Fruit fly (Drosophila melanogaster) whole organism, embryonic: Measurements from ENCODE around the gene mRpL12.

Source experiments
- Ada2b ChIP-seq: fragments of 200-800 bp; sonication (Bioruptor generic); IDR thresholded peaks from 2 replicates; pipeline ENCODE4 v1.3.6; 2022; ENCODE audit warnings: missing biosample characterization, missing genetic modification characterization
- Awh ChIP-seq: fragments of 200-800 bp; sonication (Bioruptor generic); IDR thresholded peaks from 2 replicates; pipeline ENCODE4, ENCODE4 v1.3.6; 2022; ENCODE audit warnings: missing biosample characterization, missing genetic modification characterization
- CG11085 ChIP-seq: fragments of 200-800 bp; sonication (Bioruptor generic); IDR thresholded peaks from 2 replicates; pipeline ENCODE4 v1.3.6; 2022; ENCODE audit warnings: missing biosample characterization, missing genetic modification characterization
- CG11560 ChIP-seq: fragments of 200-800 bp; sonication (Bioruptor generic); IDR thresholded peaks from 3 replicates; pipeline ENCODE4 v1.3.6; 2022; ENCODE audit warnings: missing biosample characterization, missing genetic modification characterization
- CG12071 ChIP-seq: fragments of 200-800 bp; sonication (Bioruptor generic); optimal IDR thresholded peaks from 3 replicates; lab custom pipeline; 2018; ENCODE audit warnings: missing biosample characterization, mild to moderate bottlenecking, missing genetic modification characterization
- CG12659 ChIP-seq: fragments of 200-800 bp; sonication (Bioruptor generic); optimal IDR thresholded peaks from 3 replicates; lab custom pipeline; 2017; ENCODE audit warnings: mild to moderate bottlenecking, missing biosample characterization, missing genetic modification reagents, missing genetic modification characterization
- CG12744 ChIP-seq: fragments of 200-800 bp; sonication (Bioruptor generic); optimal IDR thresholded peaks from 2 replicates; lab custom pipeline; 2016; ENCODE audit warnings: missing biosample characterization, missing genetic modification characterization
- CG12942 ChIP-seq: fragments of 200-800 bp; sonication (Bioruptor generic); optimal IDR thresholded peaks from 3 replicates; lab custom pipeline; 2016; ENCODE audit warnings: missing biosample characterization, missing genetic modification characterization
- CG13894 ChIP-seq: fragments of 200-800 bp; sonication (Bioruptor generic); optimal IDR thresholded peaks from 3 replicates; lab custom pipeline; 2018; ENCODE audit warnings: missing biosample characterization, mild to moderate bottlenecking, missing genetic modification characterization, moderate library complexity
- CG14667 ChIP-seq: fragments of 200-800 bp; sonication (Bioruptor generic); IDR thresholded peaks from 2 replicates; pipeline ENCODE4 v1.3.6; 2022; ENCODE audit warnings: missing biosample characterization, missing genetic modification characterization
- CG15601 ChIP-seq: fragments of 200-800 bp; sonication (Bioruptor generic); optimal IDR thresholded peaks from 3 replicates; lab custom pipeline; 2019; ENCODE audit warnings: missing biosample characterization, mild to moderate bottlenecking, missing genetic modification characterization, moderate library complexity
- CG16813 ChIP-seq: fragments of 200-800 bp; sonication (Bioruptor generic); IDR thresholded peaks from 3 replicates; pipeline ENCODE4 v1.3.6; 2022; ENCODE audit warnings: missing biosample characterization, missing genetic modification characterization; ENCODE audit not compliant: partially characterized antibody
- CG17186 ChIP-seq: fragments of 200-800 bp; sonication (Bioruptor generic); optimal IDR thresholded peaks from 3 replicates; lab custom pipeline; 2017; ENCODE audit warnings: missing biosample characterization, missing genetic modification reagents, missing genetic modification characterization
- CG17361 ChIP-seq: fragments of 200-800 bp; sonication (Bioruptor generic); IDR thresholded peaks from 3 replicates; pipeline ENCODE4 v1.3.6; 2022; ENCODE audit warnings: missing biosample characterization, missing genetic modification characterization
- CG17912 ChIP-seq: fragments of 200-800 bp; sonication (Bioruptor generic); optimal IDR thresholded peaks from 2 replicates; lab custom pipeline; 2018; ENCODE audit warnings: missing biosample characterization, mild to moderate bottlenecking, missing genetic modification characterization
- CG1832 ChIP-seq: fragments of 200-800 bp; sonication (Bioruptor generic); optimal IDR thresholded peaks from 2 replicates; lab custom pipeline; 2017; ENCODE audit warnings: missing biosample characterization, mild to moderate bottlenecking, missing genetic modification characterization, inconsistent platforms
- CG3281 ChIP-seq: fragments of 200-800 bp; sonication (Bioruptor generic); optimal IDR thresholded peaks from 3 replicates; lab custom pipeline; 2017; ENCODE audit warnings: missing biosample characterization, mild to moderate bottlenecking, missing genetic modification characterization
- CG34224 ChIP-seq: fragments of 200-800 bp; sonication (Bioruptor generic); IDR thresholded peaks from 3 replicates; pipeline ENCODE4 v1.3.6; 2022; ENCODE audit warnings: missing biosample characterization, missing genetic modification characterization; ENCODE audit not compliant: partially characterized antibody
- CG4282 ChIP-seq: fragments of 200-800 bp; sonication (Bioruptor generic); optimal IDR thresholded peaks from 2 replicates; lab custom pipeline; 2016; ENCODE audit warnings: missing biosample characterization, missing genetic modification characterization
- CG4820 ChIP-seq: fragments of 200-800 bp; sonication (Bioruptor generic); optimal IDR thresholded peaks from 3 replicates; lab custom pipeline; 2016; ENCODE audit warnings: missing biosample characterization, missing genetic modification characterization
- CG6813 ChIP-seq: fragments of 200-800 bp; sonication (Bioruptor generic); optimal IDR thresholded peaks from 2 replicates; lab custom pipeline; 2017; ENCODE audit warnings: missing biosample characterization, missing genetic modification characterization, mild to moderate bottlenecking, moderate library complexity, missing genetic modification reagents
- CG7357 ChIP-seq: fragments of 200-800 bp; sonication (Bioruptor generic); IDR thresholded peaks from 3 replicates; pipeline ENCODE4 v1.3.6; 2022; ENCODE audit warnings: missing biosample characterization, missing genetic modification characterization
- CG8765 ChIP-seq: fragments of 200-800 bp; sonication (Bioruptor generic); IDR thresholded peaks from 2 replicates; pipeline ENCODE4 v1.3.6; 2022; ENCODE audit warnings: missing biosample characterization, missing genetic modification characterization
- CG9727 ChIP-seq: fragments of 200-800 bp; sonication (Bioruptor generic); optimal IDR thresholded peaks from 3 replicates; lab custom pipeline; 2017; ENCODE audit warnings: missing biosample characterization, mild to moderate bottlenecking, missing genetic modification characterization
- Dfd ChIP-seq, 2 experiments: fragments of >200 bp; optimal IDR thresholded peaks; 2 replicates each; lab custom pipeline; 2017; ENCODE audit warnings: missing biosample characterization in 2 of 2, missing genetic modification characterization in 2 of 2
- H2.0 ChIP-seq: fragments of 200-800 bp; sonication (Bioruptor generic); IDR thresholded peaks from 2 replicates; pipeline ENCODE4 v1.3.6; 2022; ENCODE audit warnings: missing biosample characterization, missing genetic modification characterization
- HHEX ChIP-seq: fragments of 200-800 bp; sonication (Bioruptor generic); optimal IDR thresholded peaks from 3 replicates; lab custom pipeline; 2017; ENCODE audit warnings: missing biosample characterization, mild to moderate bottlenecking, missing genetic modification characterization, missing genetic modification reagents
- HLHmδ ChIP-seq: fragments of 200-800 bp; sonication (Bioruptor generic); optimal IDR thresholded peaks from 2 replicates; lab custom pipeline; 2018; ENCODE audit warnings: missing biosample characterization, mild to moderate bottlenecking, missing genetic modification characterization, moderate library complexity
- Hmr ChIP-seq: fragments of 200-800 bp; sonication (Bioruptor generic); optimal IDR thresholded peaks from 3 replicates; lab custom pipeline; 2017; ENCODE audit warnings: mild to moderate bottlenecking, missing biosample characterization, missing genetic modification reagents, missing genetic modification characterization
- Sox100B ChIP-seq: fragments of 200-800 bp; sonication (Bioruptor generic); optimal IDR thresholded peaks from 3 replicates; lab custom pipeline; 2018; ENCODE audit warnings: missing biosample characterization, mild to moderate bottlenecking, missing genetic modification characterization
- YL-1 ChIP-seq: fragments of 200-800 bp; sonication (Bioruptor generic); optimal IDR thresholded peaks from 3 replicates; lab custom pipeline; 2017; ENCODE audit warnings: missing biosample characterization, mild to moderate bottlenecking, missing genetic modification characterization
- abd-A ChIP-seq: fragments of 200-800 bp; sonication (Bioruptor generic); optimal IDR thresholded peaks from 3 replicates; lab custom pipeline; 2019; ENCODE audit warnings: missing biosample characterization, mild to moderate bottlenecking, missing genetic modification characterization, moderate library complexity
- ase ChIP-seq: fragments of 200-800 bp; sonication (Bioruptor generic); IDR thresholded peaks from 3 replicates; pipeline ENCODE4 v1.3.6; 2022; ENCODE audit warnings: missing biosample characterization, missing genetic modification characterization
- ash1 ChIP-seq: fragments of 200-800 bp; sonication (Bioruptor generic); optimal IDR thresholded peaks from 2 replicates; lab custom pipeline; 2018; ENCODE audit warnings: missing biosample characterization, mild to moderate bottlenecking, missing genetic modification characterization
- crol ChIP-seq: fragments of 200-800 bp; sonication (Bioruptor generic); IDR thresholded peaks from 2 replicates; pipeline ENCODE4 v1.3.6; 2022; ENCODE audit warnings: missing biosample characterization, missing genetic modification characterization
- dmrt11E ChIP-seq: fragments of 200-800 bp; sonication (Bioruptor generic); optimal IDR thresholded peaks from 3 replicates; lab custom pipeline; 2018; ENCODE audit warnings: missing biosample characterization, mild to moderate bottlenecking, missing genetic modification characterization, moderate library complexity
- dmrt99B ChIP-seq: fragments of 200-800 bp; sonication (Bioruptor generic); optimal IDR thresholded peaks from 2 replicates; lab custom pipeline; 2018; ENCODE audit warnings: missing biosample characterization, mild to moderate bottlenecking, missing genetic modification characterization, moderate library complexity
- fd96Cb ChIP-seq: fragments of 200-800 bp; sonication (Bioruptor generic); optimal IDR thresholded peaks from 2 replicates; lab custom pipeline; 2018; ENCODE audit warnings: missing biosample characterization, mild to moderate bottlenecking, missing genetic modification characterization, moderate library complexity
- h ChIP-seq: fragments of >200 bp; optimal IDR thresholded peaks from 2 replicates; lab custom pipeline; 2017
- lov ChIP-seq, 2 experiments: fragments of 200-800 bp in 1 of 2; fragments of >200 bp in 1 of 2; sonication (Bioruptor generic) in 1 of 2; IDR thresholded peaks in 1 of 2; optimal IDR thresholded peaks in 1 of 2; 2 replicates in 1 of 2; 3 replicates in 1 of 2; pipeline versions ENCODE4 v1.3.6 to Lab custom; 2017 to 2022; ENCODE audit warnings: missing biosample characterization in 1 of 2, missing genetic modification characterization in 1 of 2
- mam ChIP-seq: fragments of 200-800 bp; sonication (Bioruptor generic); optimal IDR thresholded peaks from 3 replicates; lab custom pipeline; 2016; ENCODE audit warnings: missing biosample characterization, missing genetic modification characterization
- otp ChIP-seq: fragments of 200-800 bp; sonication (Bioruptor generic); IDR thresholded peaks from 3 replicates; pipeline ENCODE4, ENCODE4 v1.3.6; 2022; ENCODE audit warnings: missing biosample characterization, missing genetic modification characterization
- pfk ChIP-seq: fragments of 200-800 bp; sonication (Bioruptor generic); optimal IDR thresholded peaks from 2 replicates; lab custom pipeline; 2018; ENCODE audit warnings: missing biosample characterization, mild to moderate bottlenecking, missing genetic modification characterization, moderate library complexity
- ro ChIP-seq: fragments of 200-800 bp; sonication (Bioruptor generic); IDR thresholded peaks from 2 replicates; pipeline ENCODE4 v1.3.6; 2022; ENCODE audit warnings: missing biosample characterization, missing genetic modification characterization
- row ChIP-seq: fragments of 200-800 bp; sonication (Bioruptor generic); IDR thresholded peaks from 3 replicates; pipeline ENCODE4 v1.3.6; 2022; ENCODE audit warnings: missing biosample characterization, missing genetic modification characterization
- slp2 ChIP-seq: fragments of 200-800 bp; sonication (Bioruptor generic); optimal IDR thresholded peaks from 2 replicates; lab custom pipeline; 2016; ENCODE audit warnings: missing biosample characterization, missing genetic modification characterization
- sug ChIP-seq: fragments of 200-800 bp; optimal IDR thresholded peaks from 2 replicates; lab custom pipeline; 2019; ENCODE audit warnings: missing biosample characterization, mild to moderate bottlenecking, missing genetic modification characterization, moderate library complexity
- tgo ChIP-seq: fragments of 200-800 bp; sonication (Bioruptor generic); IDR thresholded peaks from 3 replicates; pipeline ENCODE4 v1.3.6; 2022; ENCODE audit warnings: missing biosample characterization, missing genetic modification characterization
- tup ChIP-seq: fragments of 200-800 bp; sonication (Bioruptor generic); optimal IDR thresholded peaks from 2 replicates; lab custom pipeline; 2016; ENCODE audit warnings: missing biosample characterization, mild to moderate bottlenecking, missing genetic modification characterization, moderate library complexity
- vvl ChIP-seq: fragments of 200-800 bp; sonication (Bioruptor generic); IDR thresholded peaks from 2 replicates; pipeline ENCODE4 v1.3.6; 2022; ENCODE audit warnings: missing biosample characterization, missing genetic modification characterization

Gene mRpL12

dm6 chr3L:8996173-8996767 is 39.7 kb downstream of the mRpL12 start (continued):
- no peak for TF ChIP-seq Hmr (GFP tag; lab: Kevin White, UChicago)
- TF ChIP-seq CG12071 (GFP tag; lab: Kevin White, UChicago): no peak
- no peak for TF ChIP-seq CG6813 (GFP tag; lab: Kevin White, UChicago)
- TF ChIP-seq Sox100B: no peak
- TF ChIP-seq CG12942 (GFP tag; lab: Kevin White, UChicago): peak; percentile 41
- TF ChIP-seq otp (GFP tag; lab: Robert Waterston, UW): 0 out of 3 replicates have a peak, but pooled peaks have one; percentile 57
- peak; percentile 61 for TF ChIP-seq CG14667 (GFP tag; lab: Robert Waterston, UW)
- no peak for TF ChIP-seq HLHmδ (GFP tag; lab: Kevin White, UChicago)
- peak; percentile 11 for TF ChIP-seq CG12744 (GFP tag; lab: Kevin White, UChicago)
- 0 out of 2 replicates have a peak, but pooled peaks have one; percentile 44 for TF ChIP-seq CG11085 (GFP tag; lab: Robert Waterston, UW)
- no peak for TF ChIP-seq crol (GFP tag; lab: Robert Waterston, UW)
- peak; percentile 40 for TF ChIP-seq slp2 (GFP tag; lab: Kevin White, UChicago)
- no peak for TF ChIP-seq Awh (GFP tag; lab: Robert Waterston, UW)
- TF ChIP-seq CG1832 (GFP tag; lab: Kevin White, UChicago): no peak
- peak; percentile 61 for TF ChIP-seq dmrt11E (tag; lab: Kevin White, UChicago)
- no peak for TF ChIP-seq CG13894
- TF ChIP-seq CG34224 (GFP tag; lab: Robert Waterston, UW): no peak
- no peak for TF ChIP-seq ro (GFP tag; lab: Robert Waterston, UW)
- peak; percentile 84 for TF ChIP-seq vvl (GFP tag; lab: Robert Waterston, UW)
- no peak for TF ChIP-seq pfk
- TF ChIP-seq HHEX: peak; percentile 49
- TF ChIP-seq CG17186 (GFP tag; lab: Kevin White, UChicago): no peak
- no peak for TF ChIP-seq CG4282
- no peak for TF ChIP-seq CG11560 (tag; lab: Robert Waterston, UW)
- peak; percentile 48; the same call in 1 of the 3 replicates for TF ChIP-seq CG7357
- peak; percentile 65 for TF ChIP-seq CG17361 (GFP tag; lab: Robert Waterston, UW)
- peak; percentile 63; the same call in 1 of the 2 replicates for TF ChIP-seq CG8765 (GFP tag; lab: Robert Waterston, UW)
- peak; percentile 61; the same call in 2 of the 3 replicates for TF ChIP-seq tgo (GFP tag; lab: Robert Waterston, UW)
- peak; percentile 51; the same call in 1 of the 2 replicates for TF ChIP-seq H2.0 (GFP tag; lab: Robert Waterston, UW)
- no peak for TF ChIP-seq dmrt99B (tag; lab: Kevin White, UChicago)
- TF ChIP-seq lov (optimal IDR thresholded peaks at IDR 0.05; lab: Kevin White, UChicago): no peak
- peak; percentile 81 for TF ChIP-seq lov (GFP tag; IDR thresholded peaks at IDR 0.05; lab: Robert Waterston, UW)
- TF ChIP-seq Dfd (GFP tag; optimal IDR thresholded peaks at IDR 0.05; lab: Kevin White, UChicago): no peak
- TF ChIP-seq CG15601 (tag; lab: Kevin White, UChicago): no peak
- TF ChIP-seq ash1 (GFP tag; lab: Kevin White, UChicago): no peak
- TF ChIP-seq CG16813: no peak
- TF ChIP-seq CG3281 (GFP tag; lab: Kevin White, UChicago): no peak
- peak; percentile 59 for TF ChIP-seq CG9727
- peak; percentile 79 for TF ChIP-seq row
- no peak for TF ChIP-seq sug (tag; lab: Kevin White, UChicago)
- peak; percentile 28 for TF ChIP-seq mam (GFP tag; lab: Kevin White, UChicago)
- peak; percentile 71 for TF ChIP-seq fd96Cb (tag; lab: Kevin White, UChicago)
- no peak for TF ChIP-seq h (lab: Kevin White, UChicago)
- TF ChIP-seq tup (GFP tag; lab: Kevin White, UChicago): peak; percentile 30
- peak; percentile 67 for TF ChIP-seq Ada2b
- TF ChIP-seq ase (GFP tag; lab: Robert Waterston, UW): peak; percentile 57; the same call in 2 of the 3 replicates
- peak; percentile 30 for TF ChIP-seq CG4820 (GFP tag; lab: Kevin White, UChicago)
- TF ChIP-seq CG12659: peak; percentile 26
- TF ChIP-seq YL-1 (GFP tag; lab: Kevin White, UChicago): no peak
- no peak for TF ChIP-seq abd-A (tag; lab: Kevin White, UChicago)
- no peak for TF ChIP-seq CG17912
